Fruit fly (Drosophila melanogaster) whole organism, embryonic: ENCODE results near the gene CG13690.

Source experiments
- Aef1 ChIP-seq: fragments of 200-800 bp; sonication (Bioruptor generic); IDR thresholded peaks from 3 replicates; pipeline ENCODE4 v1.3.6; 2022; ENCODE audit warnings: missing biosample characterization, missing genetic modification characterization
- CG10321 ChIP-seq: fragments of 200-800 bp; sonication (Bioruptor generic); IDR thresholded peaks from 2 replicates; pipeline ENCODE4 v1.3.6; 2022; ENCODE audit warnings: missing biosample characterization, missing genetic modification characterization
- CG10565 ChIP-seq: fragments of 200-800 bp; sonication (Bioruptor generic); optimal IDR thresholded peaks from 3 replicates; lab custom pipeline; 2016; ENCODE audit warnings: missing biosample characterization, mild to moderate bottlenecking, missing genetic modification characterization
- CG11093 ChIP-seq: fragments of 200-800 bp; sonication (Bioruptor generic); IDR thresholded peaks from 3 replicates; pipeline ENCODE4 v1.3.6; 2022; ENCODE audit warnings: missing biosample characterization, missing genetic modification characterization
- CG1233 ChIP-seq: fragments of 200-800 bp; sonication (Bioruptor generic); optimal IDR thresholded peaks from 4 replicates; lab custom pipeline; 2018; ENCODE audit warnings: missing biosample characterization, mild to moderate bottlenecking, missing genetic modification characterization
- CG12744 ChIP-seq: fragments of 200-800 bp; sonication (Bioruptor generic); optimal IDR thresholded peaks from 2 replicates; lab custom pipeline; 2016; ENCODE audit warnings: missing biosample characterization, missing genetic modification characterization
- CG14050 ChIP-seq: fragments of 200-800 bp; sonication (Bioruptor generic); IDR thresholded peaks from 3 replicates; pipeline ENCODE4 v1.3.6; 2022; ENCODE audit warnings: missing biosample characterization, missing genetic modification characterization
- CG15073 ChIP-seq: fragments of 200-800 bp; sonication (Bioruptor generic); optimal IDR thresholded peaks from 2 replicates; lab custom pipeline; 2016; ENCODE audit warnings: missing biosample characterization, missing genetic modification characterization
- CG1529 ChIP-seq: fragments of 200-800 bp; sonication (Bioruptor generic); optimal IDR thresholded peaks from 3 replicates; lab custom pipeline; 2018; ENCODE audit warnings: missing biosample characterization, missing genetic modification characterization
- CG17186 ChIP-seq: fragments of 200-800 bp; sonication (Bioruptor generic); optimal IDR thresholded peaks from 3 replicates; lab custom pipeline; 2017; ENCODE audit warnings: missing biosample characterization, missing genetic modification reagents, missing genetic modification characterization
- CG31365 ChIP-seq: fragments of 200-800 bp; sonication (Bioruptor generic); optimal IDR thresholded peaks from 2 replicates; lab custom pipeline; 2018; ENCODE audit warnings: missing biosample characterization, mild to moderate bottlenecking, missing genetic modification characterization
- CG33557 ChIP-seq: fragments of 200-800 bp; sonication (Bioruptor generic); optimal IDR thresholded peaks from 2 replicates; lab custom pipeline; 2019; ENCODE audit warnings: missing biosample characterization, mild to moderate bottlenecking, missing genetic modification characterization, moderate library complexity
- CG3407 ChIP-seq: fragments of 200-800 bp; sonication (Bioruptor generic); optimal IDR thresholded peaks from 2 replicates; lab custom pipeline; 2018; ENCODE audit warnings: missing biosample characterization, mild to moderate bottlenecking, missing genetic modification characterization
- CG3838 ChIP-seq: fragments of 200-800 bp; sonication (Bioruptor generic); optimal IDR thresholded peaks from 3 replicates; lab custom pipeline; 2016; ENCODE audit warnings: missing biosample characterization, missing genetic modification characterization
- CG3847 ChIP-seq: fragments of 200-800 bp; sonication (Bioruptor generic); IDR thresholded peaks from 2 replicates; pipeline ENCODE4 v1.3.6; 2022; ENCODE audit warnings: missing biosample characterization, missing genetic modification characterization
- CG42726 ChIP-seq: fragments of 200-800 bp; sonication (Bioruptor generic); IDR thresholded peaks from 2 replicates; pipeline ENCODE4 v1.3.6; 2022; ENCODE audit warnings: missing biosample characterization, missing genetic modification characterization; ENCODE audit not compliant: partially characterized antibody
- CG6791 ChIP-seq: fragments of 200-800 bp; sonication (Bioruptor generic); IDR thresholded peaks from 3 replicates; pipeline ENCODE4 v1.3.6; 2022; ENCODE audit warnings: missing biosample characterization, missing genetic modification characterization; ENCODE audit not compliant: partially characterized antibody
- CG7745 ChIP-seq: fragments of 200-800 bp; sonication (Bioruptor generic); optimal IDR thresholded peaks from 2 replicates; lab custom pipeline; 2018; ENCODE audit warnings: missing biosample characterization, mild to moderate bottlenecking, missing genetic modification characterization, moderate library complexity
- CG8765 ChIP-seq: fragments of 200-800 bp; sonication (Bioruptor generic); IDR thresholded peaks from 2 replicates; pipeline ENCODE4 v1.3.6; 2022; ENCODE audit warnings: missing biosample characterization, missing genetic modification characterization
- CG8944 ChIP-seq: fragments of 200-800 bp; sonication (Bioruptor generic); optimal IDR thresholded peaks from 3 replicates; lab custom pipeline; 2016; ENCODE audit warnings: missing biosample characterization, missing genetic modification characterization
- CG9215 ChIP-seq: fragments of 200-800 bp; sonication (Bioruptor generic); IDR thresholded peaks from 2 replicates; pipeline ENCODE4 v1.3.6; 2022; ENCODE audit warnings: missing biosample characterization, missing genetic modification characterization
- Dfd ChIP-seq, 2 experiments: fragments of >200 bp; optimal IDR thresholded peaks; 2 replicates each; lab custom pipeline; 2017; ENCODE audit warnings: missing biosample characterization in 2 of 2, missing genetic modification characterization in 2 of 2
- Fer1 ChIP-seq: fragments of 200-800 bp; sonication (Bioruptor generic); optimal IDR thresholded peaks from 2 replicates; lab custom pipeline; 2017; ENCODE audit warnings: missing biosample characterization, mild to moderate bottlenecking, missing genetic modification characterization
- Fer3 ChIP-seq: fragments of 200-800 bp; sonication (Bioruptor generic); optimal IDR thresholded peaks from 2 replicates; lab custom pipeline; 2018; ENCODE audit warnings: missing biosample characterization, mild to moderate bottlenecking, missing genetic modification characterization, moderate library complexity
- HLHmδ ChIP-seq: fragments of 200-800 bp; sonication (Bioruptor generic); optimal IDR thresholded peaks from 2 replicates; lab custom pipeline; 2018; ENCODE audit warnings: missing biosample characterization, mild to moderate bottlenecking, missing genetic modification characterization, moderate library complexity
- HmgD ChIP-seq: fragments of 200-800 bp; sonication (Bioruptor generic); optimal IDR thresholded peaks from 3 replicates; lab custom pipeline; 2016; ENCODE audit warnings: missing biosample characterization, missing genetic modification characterization
- Lpt ChIP-seq: fragments of >200 bp; optimal IDR thresholded peaks from 2 replicates; lab custom pipeline; 2018; ENCODE audit warnings: missing biosample characterization, missing genetic modification characterization
- Max ChIP-seq: fragments of 200-800 bp; sonication (Bioruptor generic); optimal IDR thresholded peaks from 2 replicates; lab custom pipeline; 2016; ENCODE audit warnings: missing biosample characterization, mild to moderate bottlenecking, missing genetic modification characterization
- NC2β ChIP-seq: fragments of 200-800 bp; sonication (Bioruptor generic); optimal IDR thresholded peaks from 2 replicates; lab custom pipeline; 2016; ENCODE audit warnings: missing biosample characterization, missing genetic modification characterization
- NFAT ChIP-seq: fragments of 200-800 bp; sonication (Bioruptor generic); IDR thresholded peaks from 2 replicates; pipeline ENCODE4 v1.3.6; 2022; ENCODE audit warnings: missing biosample characterization, missing genetic modification characterization
- Nf-YA ChIP-seq: fragments of 200-800 bp; sonication (Bioruptor generic); IDR thresholded peaks from 2 replicates; pipeline ENCODE4 v1.3.6; 2022; ENCODE audit warnings: missing biosample characterization, missing genetic modification characterization
- Nf-YB ChIP-seq: fragments of 200-800 bp; sonication (Bioruptor generic); optimal IDR thresholded peaks from 3 replicates; lab custom pipeline; 2019; ENCODE audit warnings: missing biosample characterization, mild to moderate bottlenecking, missing genetic modification characterization, moderate library complexity
- Oaz ChIP-seq: fragments of 200-800 bp; sonication (Bioruptor generic); IDR thresholded peaks from 2 replicates; pipeline ENCODE4 v1.3.6; 2022; ENCODE audit warnings: missing biosample characterization, missing genetic modification characterization
- Oli ChIP-seq: fragments of 200-800 bp; sonication (Bioruptor generic); optimal IDR thresholded peaks from 2 replicates; lab custom pipeline; 2018; ENCODE audit warnings: missing biosample characterization, mild to moderate bottlenecking, missing genetic modification characterization, moderate library complexity
- Pdp1 ChIP-seq, 2 experiments: fragments of 200-800 bp; sonication (Bioruptor generic); optimal IDR thresholded peaks; 3 replicates each; lab custom pipeline; 2016; ENCODE audit warnings: missing biosample characterization in 2 of 2, missing genetic modification characterization in 2 of 2, mild to moderate bottlenecking in 1 of 2, moderate library complexity in 1 of 2
- Poxn ChIP-seq: fragments of 200-800 bp; sonication (Bioruptor generic); IDR thresholded peaks from 2 replicates; pipeline ENCODE4 v1.3.6; 2022; ENCODE audit warnings: missing biosample characterization, missing genetic modification characterization
- Ptx1 ChIP-seq: fragments of 200-800 bp; sonication (Bioruptor generic); IDR thresholded peaks from 2 replicates; pipeline ENCODE4 v1.3.6; 2022; ENCODE audit warnings: missing biosample characterization, missing genetic modification characterization
- Tbp ChIP-seq: fragments of >200 bp; optimal IDR thresholded peaks from 2 replicates; lab custom pipeline; 2018; ENCODE audit warnings: missing biosample characterization, missing genetic modification characterization
- ap ChIP-seq: fragments of 200-800 bp; sonication (Bioruptor generic); IDR thresholded peaks from 2 replicates; pipeline ENCODE4 v1.3.6; 2022; ENCODE audit warnings: missing biosample characterization, missing genetic modification characterization
- ato ChIP-seq: fragments of 200-800 bp; sonication (Bioruptor generic); IDR thresholded peaks from 2 replicates; pipeline ENCODE4 v1.3.6; 2022; ENCODE audit warnings: missing biosample characterization, missing genetic modification characterization; ENCODE audit not compliant: partially characterized antibody
- bowl ChIP-seq: fragments of 200-800 bp; sonication (Bioruptor generic); IDR thresholded peaks from 2 replicates; pipeline ENCODE4 v1.3.6; 2022; ENCODE audit warnings: missing biosample characterization, missing genetic modification characterization
- dan ChIP-seq: fragments of 200-800 bp; sonication (Bioruptor generic); IDR thresholded peaks from 2 replicates; pipeline ENCODE4 v1.3.6; 2022; ENCODE audit warnings: missing biosample characterization, missing genetic modification characterization
- h ChIP-seq: fragments of >200 bp; optimal IDR thresholded peaks from 2 replicates; lab custom pipeline; 2017
- hb ChIP-seq: fragments of 200-800 bp; sonication (Bioruptor generic); IDR thresholded peaks from 3 replicates; pipeline ENCODE4 v1.3.6; 2022; ENCODE audit warnings: missing biosample characterization, missing genetic modification characterization; ENCODE audit not compliant: partially characterized antibody
- jing ChIP-seq: fragments of 200-800 bp; sonication (Bioruptor generic); optimal IDR thresholded peaks from 2 replicates; lab custom pipeline; 2018; ENCODE audit warnings: missing biosample characterization, mild to moderate bottlenecking, missing genetic modification characterization
- sens ChIP-seq: fragments of 200-800 bp; sonication (Bioruptor generic); peaks from one replicate; lab custom pipeline; 2016; ENCODE audit warnings: missing biosample characterization, missing genetic modification characterization
- sens-2 ChIP-seq: fragments of 200-800 bp; sonication (Bioruptor generic); IDR thresholded peaks from 2 replicates; pipeline ENCODE4 v1.3.6; 2022; ENCODE audit warnings: missing biosample characterization, missing genetic modification characterization
- sr ChIP-seq: fragments of 200-800 bp; sonication (Bioruptor generic); IDR thresholded peaks from 3 replicates; pipeline ENCODE4 v1.3.6; 2022; ENCODE audit warnings: missing biosample characterization, missing genetic modification characterization
- ttk ChIP-seq: fragments of 200-800 bp; sonication (Bioruptor generic); IDR thresholded peaks from 2 replicates; pipeline ENCODE4 v2.1.2; 2022; ENCODE audit warnings: missing biosample characterization, missing genetic modification characterization
- wek ChIP-seq: fragments of 200-800 bp; sonication (Bioruptor generic); optimal IDR thresholded peaks from 3 replicates; lab custom pipeline; 2018; ENCODE audit warnings: missing biosample characterization, mild to moderate bottlenecking, missing genetic modification characterization, moderate library complexity

Gene CG13690

DNA sequence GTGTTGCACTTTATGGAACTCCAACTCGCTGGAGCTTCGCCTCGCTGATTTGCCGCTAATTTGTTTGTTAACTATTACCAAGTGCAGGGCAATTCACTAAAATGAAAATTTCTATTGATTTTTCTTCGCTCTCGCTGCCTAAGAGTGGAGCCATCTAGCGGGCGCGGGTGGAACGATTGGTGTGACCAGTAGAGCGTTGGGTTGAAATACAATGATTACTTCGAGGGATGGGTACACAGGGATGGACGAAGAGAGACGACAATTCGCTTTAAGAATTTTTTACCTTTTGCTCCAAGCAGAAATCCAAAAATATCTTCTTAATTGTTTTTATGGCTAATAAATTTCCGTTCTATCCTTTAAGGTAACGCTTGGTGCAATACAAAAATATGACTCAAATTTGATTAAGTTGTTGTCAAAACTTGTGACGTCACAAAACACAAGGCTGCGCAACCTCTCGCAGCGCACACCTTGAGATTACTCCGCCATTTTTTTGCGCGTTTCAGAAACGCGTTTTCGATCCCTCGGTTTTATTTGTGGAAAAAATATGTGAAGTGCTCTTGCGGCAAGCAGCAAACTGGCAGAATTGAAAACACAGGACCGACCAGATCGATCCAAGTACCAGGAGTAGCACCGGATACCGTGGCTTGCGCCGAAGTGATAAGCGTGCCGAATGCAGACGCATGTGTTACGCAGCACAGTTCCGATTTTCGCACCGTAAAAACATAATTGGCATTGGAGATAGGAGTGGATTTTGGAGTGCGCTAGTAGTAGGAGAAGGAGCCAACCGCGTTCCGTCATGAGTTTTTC, 4.7 kb downstream of the CG13690 start, which contains the start of the genes AP-2alpha and ebi (continued):
- TF ChIP-seq CG10321 (GFP tag; lab: Robert Waterston, UW) (peak; percentile 44; the same call in 1 of the 2 replicates), CG8944 (peak; percentile 95), Aef1 (GFP tag; lab: Robert Waterston, UW) (peak; percentile 92), HmgD (GFP tag; lab: Kevin White, UChicago) (peak; percentile 97), Fer3 (tag; lab: Kevin White, UChicago) (peak; percentile 78), CG14050 (peak; percentile 73), Fer1 (GFP tag; lab: Kevin White, UChicago) (peak; percentile 78), sr (peak; percentile 36; the same call in 1 of the 3 replicates), CG17186 (GFP tag; lab: Kevin White, UChicago) (peak; percentile 91), CG6791 (GFP tag; lab: Robert Waterston, UW) (no peak), CG3407 (GFP tag; lab: Kevin White, UChicago) (peak; percentile 71), Dfd (GFP tag; optimal IDR thresholded peaks at IDR 0.05; lab: Kevin White, UChicago) (no peak), Oaz (peak; percentile 81), Tbp (GFP tag; lab: Kevin White, UChicago) (no peak), CG33557 (GFP tag; lab: Kevin White, UChicago) (peak; percentile 85), CG12744 (GFP tag; lab: Kevin White, UChicago) (peak; percentile 90), jing (GFP tag; lab: Kevin White, UChicago) (peak; percentile 59), NFAT (GFP tag; lab: Robert Waterston, UW) (peak; percentile 80), CG1529 (GFP tag; lab: Kevin White, UChicago) (peak; percentile 64), CG3847 (GFP tag; lab: Robert Waterston, UW) (peak; percentile 94), Nf-YA (GFP tag; lab: Robert Waterston, UW) (peak; percentile 41; the same call in 1 of the 2 replicates), ap (peak; percentile 53), h (no peak), wek (no peak), CG42726 (no peak), ttk (GFP tag; lab: Robert Waterston, UW) (peak; percentile 75), Max (GFP tag; lab: Kevin White, UChicago) (peak; percentile 79), Oli (tag; lab: Kevin White, UChicago) (peak; percentile 78), CG15073 (GFP tag; lab: Kevin White, UChicago) (peak; percentile 24), Nf-YB (GFP tag; lab: Kevin White, UChicago) (peak; percentile 63), sens (GFP tag; lab: Kevin White, UChicago) (peak; percentile 98), CG9215 (peak; percentile 93), HLHmδ (GFP tag; lab: Kevin White, UChicago) (peak; percentile 58), bowl (GFP tag; lab: Robert Waterston, UW) (no peak), CG3838 (GFP tag; lab: Kevin White, UChicago) (peak; percentile 77), Lpt (GFP tag; lab: Kevin White, UChicago) (no peak), dan (peak; percentile 82), hb (GFP tag; lab: Robert Waterston, UW) (no peak), NC2β (GFP tag; lab: Kevin White, UChicago) (peak; percentile 95), Pdp1 (GFP tag; optimal IDR thresholded peaks at IDR 0.05; lab: Kevin White, UChicago) (peak; percentile 91 to 94), Poxn (peak; percentile 71), CG10565 (GFP tag; lab: Kevin White, UChicago) (peak; percentile 29), CG11093 (GFP tag; lab: Robert Waterston, UW) (peak; percentile 88), ato (GFP tag; lab: Robert Waterston, UW) (no peak), CG7745 (tag; lab: Kevin White, UChicago) (no peak), CG1233 (GFP tag; lab: Kevin White, UChicago) (peak; percentile 76), CG8765 (GFP tag; lab: Robert Waterston, UW) (peak; percentile 82), Ptx1 (GFP tag; lab: Robert Waterston, UW) (peak; percentile 93), sens-2 (GFP tag; lab: Robert Waterston, UW) (0 out of 2 replicates have a peak, but pooled peaks have one; percentile 50), CG31365 (tag; lab: Kevin White, UChicago) (no peak)
